Fruit fly (Drosophila melanogaster): ENCODE measurements around the gene Snap25.

DNA sequence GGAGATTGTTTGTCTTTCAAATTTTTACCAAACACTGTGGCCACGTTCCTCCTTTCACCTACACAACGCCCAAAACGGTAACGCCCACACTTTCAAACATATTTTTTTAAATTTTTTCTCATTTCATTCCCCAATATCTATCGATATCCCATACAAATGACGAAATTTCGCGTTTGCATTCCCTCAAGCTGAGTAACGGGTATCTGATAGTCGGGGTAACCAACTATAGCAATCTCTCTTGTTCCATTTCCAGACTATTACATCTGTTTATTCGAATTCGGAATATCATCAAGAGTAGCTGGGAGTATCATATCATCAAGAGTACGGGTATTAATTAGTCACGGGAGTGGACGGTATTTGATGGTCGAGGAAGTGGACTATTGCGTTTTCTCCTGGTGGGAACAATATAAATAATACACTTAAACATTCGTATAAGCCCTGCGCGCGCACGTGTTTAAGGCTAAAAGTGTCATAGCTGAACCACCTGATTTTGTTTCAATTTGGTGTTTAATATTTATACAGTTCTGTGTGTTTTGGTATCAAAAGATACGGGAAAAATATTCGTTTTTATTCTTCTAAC, at the start of gene Snap25:
- TF ChIP-seq D1 (tag; optimal IDR thresholded peaks at IDR 0.05) = no peak
- TF ChIP-seq gl (tag; optimal IDR thresholded peaks at IDR 0.05) = no peak
- TF ChIP-seq CG8159 (tag; optimal IDR thresholded peaks at IDR 0.05) = no peak
- TF ChIP-seq CG14655 (GFP tag; optimal IDR thresholded peaks at IDR 0.05) = no peak
- TF ChIP-seq Ets98B (GFP tag; IDR thresholded peaks at IDR 0.05) = no peak
- no peak for TF ChIP-seq CG17806 (tag; optimal IDR thresholded peaks at IDR 0.05)
- TF ChIP-seq CG32121 (GFP tag; IDR thresholded peaks at IDR 0.05) = no peak
- no peak for TF ChIP-seq CG13204 (GFP tag; optimal IDR thresholded peaks at IDR 0.05)
